Fruit fly (Drosophila melanogaster) whole organism, adult: ENCODE results near the gene Rtca.

Experiments
- CG11617 ChIP-seq: fragments of 200-800 bp; sonication (Bioruptor generic); optimal IDR thresholded peaks from 2 replicates; lab custom pipeline; 2017; ENCODE audit warnings: mild to moderate bottlenecking, missing biosample characterization, missing genetic modification reagents, missing genetic modification characterization
- CG12768 ChIP-seq: fragments of 200-800 bp; sonication (Bioruptor generic); optimal IDR thresholded peaks from 2 replicates; lab custom pipeline; 2017; ENCODE audit warnings: missing biosample characterization, missing genetic modification characterization, mild to moderate bottlenecking, moderate library complexity, missing genetic modification reagents
- CG14711 ChIP-seq: fragments of 200-800 bp; sonication (Bioruptor generic); optimal IDR thresholded peaks from 2 replicates; lab custom pipeline; 2018; ENCODE audit warnings: missing biosample characterization, mild to moderate bottlenecking, missing genetic modification characterization, moderate library complexity
- CG1620 ChIP-seq: fragments of 200-800 bp; sonication (Bioruptor generic); optimal IDR thresholded peaks from 2 replicates; lab custom pipeline; 2016; ENCODE audit warnings: missing biosample characterization, missing genetic modification characterization
- CG33017 ChIP-seq: fragments of 200-800 bp; sonication (Bioruptor generic); optimal IDR thresholded peaks from 2 replicates; lab custom pipeline; 2018; ENCODE audit warnings: missing biosample characterization, mild to moderate bottlenecking, missing genetic modification characterization, moderate library complexity
- CG5204 ChIP-seq: fragments of 200-800 bp; sonication (Bioruptor generic); optimal IDR thresholded peaks from 2 replicates; lab custom pipeline; 2016; ENCODE audit warnings: missing biosample characterization, missing genetic modification characterization
- CG7045 ChIP-seq: fragments of 200-800 bp; sonication (Bioruptor generic); optimal IDR thresholded peaks from 2 replicates; lab custom pipeline; 2017; ENCODE audit warnings: missing biosample characterization, mild to moderate bottlenecking, missing genetic modification characterization
- CG7101 ChIP-seq: fragments of 200-800 bp; sonication (Bioruptor generic); optimal IDR thresholded peaks from 2 replicates; lab custom pipeline; 2018; ENCODE audit warnings: missing biosample characterization, mild to moderate bottlenecking, missing genetic modification characterization, moderate library complexity
- Clk ChIP-seq: fragments of 200-800 bp; sonication (Bioruptor generic); optimal IDR thresholded peaks from 2 replicates; lab custom pipeline; 2017; ENCODE audit warnings: missing biosample characterization, missing genetic modification characterization
- Crg-1 ChIP-seq: fragments of 200-800 bp; sonication (Bioruptor generic); optimal IDR thresholded peaks from 2 replicates; lab custom pipeline; 2016; ENCODE audit warnings: missing biosample characterization, missing genetic modification characterization
- Hr96 ChIP-seq: fragments of 200-800 bp; sonication (Bioruptor generic); optimal IDR thresholded peaks from 2 replicates; lab custom pipeline; 2016; ENCODE audit warnings: missing biosample characterization, missing genetic modification characterization
- Mnt ChIP-seq: fragments of 200-800 bp; sonication (Bioruptor generic); optimal IDR thresholded peaks from 2 replicates; lab custom pipeline; 2016; ENCODE audit warnings: missing biosample characterization, mild to moderate bottlenecking, missing genetic modification characterization
- bab1 ChIP-seq: fragments of 200-800 bp; sonication (Bioruptor generic); optimal IDR thresholded peaks from 3 replicates; lab custom pipeline; 2019; ENCODE audit warnings: missing biosample characterization, mild to moderate bottlenecking, missing genetic modification characterization, moderate library complexity
- cic ChIP-seq: fragments of 200-800 bp; sonication (Bioruptor generic); optimal IDR thresholded peaks from 2 replicates; lab custom pipeline; 2017; ENCODE audit warnings: missing biosample characterization, mild to moderate bottlenecking, missing genetic modification characterization, moderate library complexity
- cnc ChIP-seq, 2 experiments: fragments of >200 bp; optimal IDR thresholded peaks; 2 replicates each; lab custom pipeline; 2017
- kay ChIP-seq: fragments of 200-800 bp; sonication (Bioruptor generic); peaks from one replicate; lab custom pipeline; 2016; ENCODE audit warnings: missing biosample characterization, missing genetic modification characterization, borderline replicate concordance
- ovo ChIP-seq: fragments of 200-800 bp; sonication (Bioruptor generic); optimal IDR thresholded peaks from 2 replicates; lab custom pipeline; 2016; ENCODE audit warnings: missing biosample characterization, missing genetic modification characterization
- pad ChIP-seq: fragments of 200-800 bp; sonication (Bioruptor generic); optimal IDR thresholded peaks from 3 replicates; lab custom pipeline; 2017; ENCODE audit warnings: missing biosample characterization, missing genetic modification characterization, mild to moderate bottlenecking, moderate library complexity, missing genetic modification reagents
- tj ChIP-seq: fragments of 200-800 bp; sonication (Bioruptor generic); optimal IDR thresholded peaks from 3 replicates; lab custom pipeline; 2017; ENCODE audit warnings: missing biosample characterization, mild to moderate bottlenecking, missing genetic modification characterization, moderate library complexity
- toe ChIP-seq: fragments of 200-800 bp; sonication (Bioruptor generic); optimal IDR thresholded peaks from 2 replicates; lab custom pipeline; 2016; ENCODE audit warnings: missing biosample characterization, missing genetic modification characterization

Gene Rtca

dm6 chrX:2036383-2036782 lies 35.8 kb upstream of the Rtca start:
- TF ChIP-seq Clk (GFP tag; lab: Kevin White, UChicago) (no peak), CG11617 (no peak), CG7101 (tag; lab: Kevin White, UChicago) (no peak), Mnt (GFP tag; lab: Kevin White, UChicago) (no peak), tj (no peak), CG7045 (GFP tag; lab: Kevin White, UChicago) (no peak), pad (GFP tag; lab: Kevin White, UChicago) (no peak), ovo (no peak), CG5204 (GFP tag; lab: Kevin White, UChicago) (no peak), cnc (optimal IDR thresholded peaks at IDR 0.05; lab: Kevin White, UChicago) (no peak), CG14711 (tag; lab: Kevin White, UChicago) (no peak), Crg-1 (no peak), CG1620 (GFP tag; lab: Kevin White, UChicago) (no peak)

- TF ChIP-seq CG14711 (tag; lab: Kevin White, UChicago) (no peak), Crg-1 (no peak), Clk (GFP tag; lab: Kevin White, UChicago) (no peak), CG33017 (tag; lab: Kevin White, UChicago) (no peak), Hr96 (no peak), CG7101 (tag; lab: Kevin White, UChicago) (no peak)
These were observed 35.3 kb upstream of the Rtca start for dm6 chrX:2036800-2037488.

- TF ChIP-seq cnc (optimal IDR thresholded peaks at IDR 0.05; lab: Kevin White, UChicago) = no peak
- no peak for TF ChIP-seq Mnt (GFP tag; lab: Kevin White, UChicago)
- no peak for TF ChIP-seq CG7101 (tag; lab: Kevin White, UChicago)
These were observed 34.6 kb upstream of the Rtca start for dm6 chrX:2037605-2038004.

dm6 chrX:2041312-2041918 lies 30.8 kb upstream of the Rtca start, which contains the start of gene CG4313:
CG4313 (plus strand) TSS chrX:2041868.
- TF ChIP-seq CG7101 (tag; lab: Kevin White, UChicago) (peak; percentile 74), CG12768 (GFP tag; lab: Kevin White, UChicago) (peak; percentile 42), Mnt (GFP tag; lab: Kevin White, UChicago) (peak; percentile 48), Hr96 (peak; percentile 89), CG33017 (tag; lab: Kevin White, UChicago) (no peak), pad (GFP tag; lab: Kevin White, UChicago) (peak; percentile 58), tj (peak; percentile 67), CG1620 (GFP tag; lab: Kevin White, UChicago) (peak; percentile 77), ovo (peak; percentile 19), cic (no peak), toe (GFP tag; lab: Kevin White, UChicago) (peak; percentile 69), Crg-1 (peak; percentile 61), bab1 (GFP tag; lab: Kevin White, UChicago) (peak; percentile 79), kay (GFP tag; lab: Kevin White, UChicago) (no peak), Clk (GFP tag; lab: Kevin White, UChicago) (no peak), CG7045 (GFP tag; lab: Kevin White, UChicago) (no peak), CG14711 (tag; lab: Kevin White, UChicago) (peak; percentile 95), cnc (optimal IDR thresholded peaks at IDR 0.05; lab: Kevin White, UChicago) (no peak), CG5204 (GFP tag; lab: Kevin White, UChicago) (peak; percentile 74), CG11617 (peak; percentile 77)

dm6 chrX:2041981-2042847 lies 30.0 kb upstream of the Rtca start, which contains the start of the genes Actn and usp:
Actn (minus strand) TSS chrX:2042311.
usp (minus strand) TSS chrX:2042311.
- TF ChIP-seq CG12768 (GFP tag; lab: Kevin White, UChicago) = no peak
- TF ChIP-seq CG1620 (GFP tag; lab: Kevin White, UChicago) = peak; percentile 5
- TF ChIP-seq CG7101 (tag; lab: Kevin White, UChicago) = no peak
- peak; percentile 49 for TF ChIP-seq ovo
- no peak for TF ChIP-seq kay (GFP tag; lab: Kevin White, UChicago)
- no peak for TF ChIP-seq Clk (GFP tag; lab: Kevin White, UChicago)
- TF ChIP-seq CG33017 (tag; lab: Kevin White, UChicago) = peak; percentile 1
- TF ChIP-seq Hr96 = peak; percentile 10
- no peak for TF ChIP-seq CG7045 (GFP tag; lab: Kevin White, UChicago)
- no peak for TF ChIP-seq CG11617
- TF ChIP-seq Mnt (GFP tag; lab: Kevin White, UChicago) = peak; percentile 46
- TF ChIP-seq CG5204 (GFP tag; lab: Kevin White, UChicago) = no peak
- no peak for TF ChIP-seq tj
- peak; percentile 25 for TF ChIP-seq pad (GFP tag; lab: Kevin White, UChicago)
- peak; percentile 16 for TF ChIP-seq Crg-1
- no peak for TF ChIP-seq cnc (optimal IDR thresholded peaks at IDR 0.05; lab: Kevin White, UChicago)
- peak; percentile 63 for TF ChIP-seq cic
- TF ChIP-seq CG14711 (tag; lab: Kevin White, UChicago) = peak; percentile 53
- peak; percentile 27 for TF ChIP-seq toe (GFP tag; lab: Kevin White, UChicago)
- TF ChIP-seq bab1 (GFP tag; lab: Kevin White, UChicago) = no peak
